Worm (Caenorhabditis elegans) whole organism, late embryonic: Measurements from ENCODE around the gene C18H7.4.

ENCODE experiments used
- T23F11.4 ChIP-seq: fragments of 200-800 bp; sonication (Bioruptor generic); optimal IDR thresholded peaks from 2 replicates; lab custom pipeline; 2018; ENCODE audit warnings: mild to moderate bottlenecking, missing genetic modification characterization, missing compliant biosample characterization
- Y22D7AL.16 ChIP-seq: sonication (generic microtip); optimal IDR thresholded peaks from 2 replicates; lab custom pipeline; 2016; ENCODE audit warnings: missing genetic modification characterization, missing compliant biosample characterization
- ama-1 ChIP-seq: fragments of 150-350 bp; optimal IDR thresholded peaks from 2 replicates; lab custom pipeline; 2014
- ceh-14 ChIP-seq: sonication (generic microtip); optimal IDR thresholded peaks from 2 replicates; lab custom pipeline; 2016; ENCODE audit warnings: missing genotype, missing genetic modification characterization, missing compliant biosample characterization
- ceh-2 ChIP-seq: sonication (generic microtip); optimal IDR thresholded peaks from 2 replicates; lab custom pipeline; 2016; ENCODE audit warnings: missing genotype, missing genetic modification characterization, missing compliant biosample characterization
- ceh-22 ChIP-seq: sonication (generic microtip); optimal IDR thresholded peaks from 2 replicates; lab custom pipeline; 2017; ENCODE audit warnings: missing biosample characterization, missing genetic modification characterization
- ceh-31 ChIP-seq: sonication (generic microtip); optimal IDR thresholded peaks from 2 replicates; lab custom pipeline; 2016; ENCODE audit warnings: missing genetic modification characterization, missing compliant biosample characterization
- ceh-9 ChIP-seq: sonication (generic microtip); optimal IDR thresholded peaks from 2 replicates; lab custom pipeline; 2016; ENCODE audit warnings: mild to moderate bottlenecking, missing genetic modification characterization, inconsistent platforms, missing compliant biosample characterization
- dve-1 ChIP-seq: sonication (generic microtip); optimal IDR thresholded peaks from 2 replicates; lab custom pipeline; 2017; ENCODE audit warnings: antibody characterized with exemption, mild to moderate bottlenecking, missing genetic modification characterization, missing compliant biosample characterization
- elt-2 ChIP-seq: sonication (generic microtip); optimal IDR thresholded peaks from 2 replicates; lab custom pipeline; 2016; ENCODE audit warnings: missing genetic modification reagents, missing genetic modification characterization, missing compliant biosample characterization
- elt-4 ChIP-seq: sonication (generic microtip); optimal IDR thresholded peaks from 2 replicates; lab custom pipeline; 2016; ENCODE audit warnings: missing genetic modification characterization, missing compliant biosample characterization
- eyg-1 ChIP-seq: sonication (generic microtip); optimal IDR thresholded peaks from 2 replicates; lab custom pipeline; 2016; ENCODE audit warnings: missing genotype, missing genetic modification characterization, missing compliant biosample characterization
- gmeb-2 ChIP-seq: sonication (generic microtip); optimal IDR thresholded peaks from 2 replicates; lab custom pipeline; 2016; ENCODE audit warnings: missing genetic modification characterization, inconsistent platforms, missing compliant biosample characterization
- hlh-15 ChIP-seq: sonication (generic microtip); optimal IDR thresholded peaks from 2 replicates; lab custom pipeline; 2016; ENCODE audit warnings: missing genetic modification characterization, missing compliant biosample characterization
- hlh-30 ChIP-seq: sonication (generic microtip); optimal IDR thresholded peaks from 2 replicates; lab custom pipeline; 2017; ENCODE audit warnings: antibody characterized with exemption, missing genetic modification characterization, missing compliant biosample characterization; ENCODE audit not compliant: insufficient read depth
- lin-11 ChIP-seq: fragments of 200-800 bp; sonication (Bioruptor generic); optimal IDR thresholded peaks from 2 replicates; lab custom pipeline; 2018; ENCODE audit warnings: mild to moderate bottlenecking, missing genetic modification characterization, missing compliant biosample characterization
- madf-2 ChIP-seq: sonication (generic microtip); optimal IDR thresholded peaks from 2 replicates; lab custom pipeline; 2017; ENCODE audit warnings: missing genetic modification characterization, missing compliant biosample characterization
- mec-3 ChIP-seq: sonication (generic microtip); optimal IDR thresholded peaks from 2 replicates; lab custom pipeline; 2016; ENCODE audit warnings: borderline replicate concordance, missing genetic modification characterization, missing compliant biosample characterization
- nhr-11 ChIP-seq: fragments of 150-350 bp; optimal IDR thresholded peaks from 2 replicates; lab custom pipeline; 2014; ENCODE audit warnings: missing biosample characterization, missing genetic modification characterization
- npax-4 ChIP-seq: sonication (generic microtip); optimal IDR thresholded peaks from 2 replicates; lab custom pipeline; 2016; ENCODE audit warnings: missing genetic modification characterization, missing compliant biosample characterization
- odd-2 ChIP-seq: sonication (generic microtip); optimal IDR thresholded peaks from 2 replicates; lab custom pipeline; 2017; ENCODE audit warnings: antibody characterized with exemption, mild to moderate bottlenecking, missing genetic modification characterization, missing compliant biosample characterization
- pag-3 ChIP-seq: sonication (generic microtip); optimal IDR thresholded peaks from 2 replicates; lab custom pipeline; 2016; ENCODE audit warnings: missing compliant biosample characterization, missing genetic modification characterization, borderline replicate concordance
- pax-1 ChIP-seq: fragments of 150-350 bp; optimal IDR thresholded peaks from 2 replicates; lab custom pipeline; 2014; ENCODE audit warnings: missing biosample characterization, missing genetic modification characterization
- pha-4 ChIP-seq: fragments of 150-350 bp; optimal IDR thresholded peaks from 2 replicates; lab custom pipeline; 2018; ENCODE audit warnings: missing biosample characterization, missing genetic modification reagents, missing genetic modification characterization
- pqm-1 ChIP-seq: sonication (generic microtip); optimal IDR thresholded peaks from 2 replicates; lab custom pipeline; 2016; ENCODE audit warnings: missing genetic modification characterization, missing compliant biosample characterization
- pros-1 ChIP-seq: fragments of 150-350 bp; optimal IDR thresholded peaks from 2 replicates; lab custom pipeline; 2014; ENCODE audit warnings: missing biosample characterization, missing genetic modification reagents, missing genetic modification characterization
- rnt-1 ChIP-seq: sonication (generic microtip); optimal IDR thresholded peaks from 2 replicates; lab custom pipeline; 2016; ENCODE audit warnings: missing genetic modification characterization, missing compliant biosample characterization
- sdc-2 ChIP-seq: sonication (generic microtip); optimal IDR thresholded peaks from 2 replicates; lab custom pipeline; 2016; ENCODE audit warnings: missing genotype, missing genetic modification characterization, missing compliant biosample characterization
- sox-2 ChIP-seq: fragments of 200-800 bp; sonication (Bioruptor generic); IDR thresholded peaks from 2 replicates; pipeline ENCODE4 v1.3.6; 2022; ENCODE audit warnings: missing genetic modification reagents, missing genetic modification characterization, missing compliant biosample characterization
- sox-4 ChIP-seq: sonication (generic microtip); optimal IDR thresholded peaks from 2 replicates; lab custom pipeline; 2017; ENCODE audit warnings: mild to moderate bottlenecking, missing genetic modification characterization, inconsistent platforms, missing compliant biosample characterization
- syd-9 ChIP-seq: sonication (generic microtip); optimal IDR thresholded peaks from 2 replicates; lab custom pipeline; 2016; ENCODE audit warnings: mild to moderate bottlenecking, missing genetic modification characterization, moderate library complexity, missing compliant biosample characterization
- unc-3 ChIP-seq, 2 experiments: fragments of 200-800 bp in 1 of 2; sonication (Bioruptor generic) in 1 of 2; sonication (generic microtip) in 1 of 2; conservative IDR thresholded peaks in 1 of 2; optimal IDR thresholded peaks in 1 of 2; 2 replicates each; pipeline versions ENCODE4 v1.3.6 to Lab custom; 2016 to 2022; ENCODE audit warnings: missing compliant biosample characterization in 2 of 2, missing genetic modification characterization in 2 of 2, missing genetic modification reagents in 1 of 2
- unc-42 ChIP-seq: sonication (generic microtip); optimal IDR thresholded peaks from 2 replicates; lab custom pipeline; 2016; ENCODE audit warnings: missing genotype, missing genetic modification characterization, missing compliant biosample characterization
- unc-86 ChIP-seq: sonication (generic microtip); optimal IDR thresholded peaks from 2 replicates; lab custom pipeline; 2016; ENCODE audit warnings: missing genetic modification characterization, missing compliant biosample characterization
- zip-5 ChIP-seq: sonication (generic microtip); optimal IDR thresholded peaks from 2 replicates; lab custom pipeline; 2016; ENCODE audit warnings: missing genetic modification characterization, missing compliant biosample characterization

C18H7.4 gene

DNA sequence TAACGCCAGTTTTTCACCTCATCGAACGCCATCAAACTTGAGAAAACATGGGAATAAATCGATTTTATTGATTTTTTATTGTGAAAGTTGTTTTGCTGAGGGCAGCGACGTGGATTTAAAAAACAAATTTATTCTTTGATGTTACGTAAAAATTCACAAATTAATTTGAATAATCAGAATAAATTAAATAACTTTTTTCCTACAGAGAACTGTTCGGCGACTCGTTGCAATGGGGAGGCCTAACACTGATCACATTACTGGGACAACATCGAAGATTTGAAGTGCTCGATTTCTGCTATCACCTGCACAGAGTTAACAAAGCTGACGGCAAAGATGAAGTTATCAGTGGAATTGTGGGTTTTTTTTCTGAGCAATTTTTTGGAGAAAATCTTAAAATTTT, 11.0 kb upstream of the C18H7.4 start, which contains the start of gene F56A11.6:
TSS of gene F56A11.6 (minus strand) at position 101 of the 400 bp plus-strand sequence.
- no peak for TF ChIP-seq pqm-1 (tag; lab: Kevin White, UChicago)
- no peak for TF ChIP-seq ceh-9 (tag; lab: Kevin White, UChicago)
- no peak for TF ChIP-seq ceh-22 (tag; lab: Kevin White, UChicago)
- TF ChIP-seq elt-4 (tag; lab: Kevin White, UChicago) = no peak
- TF ChIP-seq sdc-2 (tag; lab: Kevin White, UChicago) = no peak
- no peak for TF ChIP-seq pha-4 (tag; lab: Kevin White, UChicago)
- no peak for TF ChIP-seq hlh-15 (tag; lab: Kevin White, UChicago)
- TF ChIP-seq eyg-1 (tag; lab: Kevin White, UChicago) = no peak

- TF ChIP-seq pha-4 (tag; lab: Kevin White, UChicago) = no peak
These were observed 9.1 kb upstream of the C18H7.4 start for ce11 chrIV:584039-584438.

- TF ChIP-seq pag-3 (tag; lab: Kevin White, UChicago) (no peak), ceh-22 (tag; lab: Kevin White, UChicago) (no peak), sox-2 (GFP tag; lab: Robert Waterston, UW) (no peak), syd-9 (tag; lab: Kevin White, UChicago) (no peak), ceh-14 (no peak), ama-1 (lab: Kevin White, UChicago) (no peak), gmeb-2 (tag; lab: Kevin White, UChicago) (no peak), npax-4 (tag; lab: Kevin White, UChicago) (no peak), eyg-1 (tag; lab: Kevin White, UChicago) (no peak), dve-1 (tag; lab: Kevin White, UChicago) (no peak), rnt-1 (no peak), mec-3 (no peak), nhr-11 (tag; lab: Kevin White, UChicago) (no peak), pax-1 (tag; lab: Kevin White, UChicago) (no peak), pha-4 (tag; lab: Kevin White, UChicago) (no peak), pros-1 (no peak), unc-86 (tag; lab: Kevin White, UChicago) (no peak), sox-4 (no peak), ceh-2 (no peak)
These were observed 5.4 kb upstream of the C18H7.4 start, which contains the start of gene C18H7.12 for ce11 chrIV:587729-588128. Gene C18H7.12 (minus strand): TSS chrIV:587829.

ce11 chrIV:592382-592781, 747 bp upstream of the C18H7.4 start, which contains the start of gene C18H7.6:
Gene C18H7.6 (minus strand): TSS chrIV:592485.
- TF ChIP-seq lin-11 (tag; lab: Kevin White, UChicago) = no peak

DNA sequence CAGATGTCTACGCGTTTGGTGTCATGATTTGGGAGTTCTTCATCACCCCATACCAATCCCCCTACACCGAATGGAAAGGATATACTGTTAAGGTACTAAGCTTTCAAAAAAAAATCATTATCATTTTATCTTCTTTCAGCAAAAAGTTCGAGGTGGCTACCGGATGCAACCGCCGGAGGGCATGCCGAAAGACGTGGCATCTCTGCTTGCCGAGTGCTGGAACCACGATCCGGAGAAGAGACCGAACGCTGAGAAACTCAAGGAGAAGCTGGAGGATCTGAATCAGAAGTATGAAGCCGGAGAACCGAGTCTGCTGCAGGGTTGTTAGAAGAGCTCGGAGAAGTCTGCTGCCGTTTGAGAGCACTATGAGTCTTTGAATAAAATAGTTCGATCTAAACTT, 1.7 kb downstream of the C18H7.4 start:
- no peak for TF ChIP-seq pha-4 (tag; lab: Kevin White, UChicago)
- no peak for TF ChIP-seq unc-42

ce11 chrIV:596292-596952, 3.3 kb downstream of the C18H7.4 start, which contains the start of the genes C18H7.7 and C18H7.11:
Gene C18H7.7 (minus strand): TSS chrIV:596392.
Gene C18H7.11 (plus strand): TSS chrIV:596902.
- peak; percentile 9 for TF ChIP-seq hlh-30 (tag; lab: Kevin White, UChicago)
- no peak for TF ChIP-seq elt-4 (tag; lab: Kevin White, UChicago)

DNA sequence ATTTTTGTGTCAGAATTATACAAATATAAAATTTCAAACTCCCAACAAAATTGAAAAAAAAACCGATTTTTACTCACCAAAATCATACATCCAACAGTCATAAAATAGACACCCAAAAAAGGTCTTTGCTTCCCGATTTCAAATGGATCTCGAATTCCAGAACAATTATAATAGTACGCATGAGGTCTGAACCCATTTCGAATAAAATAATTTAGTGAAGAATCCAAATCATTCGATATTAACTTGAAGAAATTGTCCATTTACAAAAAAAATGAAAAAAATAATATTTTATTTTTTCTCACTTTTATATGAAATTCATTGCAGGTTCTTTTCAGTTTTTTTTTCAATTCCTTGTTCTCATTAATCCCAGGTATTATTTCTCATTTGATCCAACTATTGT, 8.5 kb downstream of the C18H7.4 start, which contains the start of gene srt-59:
TSS of gene srt-59 (minus strand) at position 101 of the 400 bp plus-strand sequence.
- no peak for TF ChIP-seq Y22D7AL.16 (tag; lab: Kevin White, UChicago)
- no peak for TF ChIP-seq elt-2 (tag; lab: Kevin White, UChicago)
- TF ChIP-seq unc-86 (tag; lab: Kevin White, UChicago) = no peak
- TF ChIP-seq unc-42 = no peak
- no peak for TF ChIP-seq unc-3 (GFP tag; conservative IDR thresholded peaks at IDR 0.05; lab: Robert Waterston, UW)
- TF ChIP-seq unc-3 (tag; optimal IDR thresholded peaks at IDR 0.05; lab: Kevin White, UChicago) = no peak
- TF ChIP-seq ceh-31 (tag; lab: Kevin White, UChicago) = no peak
- TF ChIP-seq madf-2 = no peak
- no peak for TF ChIP-seq T23F11.4 (GFP tag; lab: Kevin White, UChicago)
- no peak for TF ChIP-seq odd-2 (tag; lab: Kevin White, UChicago)
- no peak for TF ChIP-seq sox-4
- TF ChIP-seq zip-5 (tag; lab: Kevin White, UChicago) = no peak
